Worm (Caenorhabditis elegans) whole organism, mixed stage, embryonic: ENCODE results near the gene T07F12.1.
A peak's percentile ranks its signal among the peaks of the same experiment; 100 is the strongest.

Experiments
- M03D4.4 ChIP-seq: sonication (generic microtip); optimal IDR thresholded peaks from 2 replicates; lab custom pipeline; 2017; ENCODE audit warnings: mild to moderate bottlenecking, missing genetic modification characterization, missing compliant biosample characterization
- bed-3 ChIP-seq: fragments of 200-800 bp; sonication (Bioruptor generic); optimal IDR thresholded peaks from 3 replicates; lab custom pipeline; 2018; ENCODE audit warnings: mild to moderate bottlenecking, missing genetic modification characterization, moderate library complexity, missing compliant biosample characterization
- blmp-1 ChIP-seq: fragments of 150-350 bp; optimal IDR thresholded peaks from 2 replicates; lab custom pipeline; 2014; ENCODE audit warnings: missing biosample characterization, missing genetic modification characterization
- ceh-43 ChIP-seq: fragments of 200-800 bp; sonication (Bioruptor generic); optimal IDR thresholded peaks from 2 replicates; lab custom pipeline; 2018; ENCODE audit warnings: mild to moderate bottlenecking, missing genetic modification characterization, moderate library complexity, missing compliant biosample characterization
- ceh-83 ChIP-seq: fragments of 200-800 bp; sonication (Bioruptor generic); optimal IDR thresholded peaks from 2 replicates; lab custom pipeline; 2018; ENCODE audit warnings: mild to moderate bottlenecking, missing genetic modification characterization, missing compliant biosample characterization
- ces-1 ChIP-seq: fragments of 150-350 bp; optimal IDR thresholded peaks from 2 replicates; lab custom pipeline; 2014; ENCODE audit warnings: missing biosample characterization, missing genetic modification reagents, missing genetic modification characterization
- cnd-1 ChIP-seq: fragments of 200-800 bp; sonication (Bioruptor generic); optimal IDR thresholded peaks from 2 replicates; lab custom pipeline; 2018; ENCODE audit warnings: mild to moderate bottlenecking, missing genetic modification characterization, missing compliant biosample characterization
- drap-1 ChIP-seq: fragments of 200-800 bp; sonication (Bioruptor generic); optimal IDR thresholded peaks from 3 replicates; lab custom pipeline; 2018; ENCODE audit warnings: mild to moderate bottlenecking, missing genetic modification characterization, missing compliant biosample characterization
- elt-1 ChIP-seq: sonication (generic microtip); optimal IDR thresholded peaks from 2 replicates; lab custom pipeline; 2017; ENCODE audit warnings: missing genetic modification characterization, mild to moderate bottlenecking, missing compliant biosample characterization, antibody characterized with exemption, moderate library complexity, borderline replicate concordance; ENCODE audit not compliant: insufficient read depth
- flh-1 ChIP-seq: fragments of 200-800 bp; sonication (Bioruptor generic); optimal IDR thresholded peaks from 2 replicates; lab custom pipeline; 2018; ENCODE audit warnings: mild to moderate bottlenecking, missing genetic modification characterization, moderate library complexity, missing compliant biosample characterization
- hlh-1 ChIP-seq: fragments of 150-350 bp; optimal IDR thresholded peaks from 2 replicates; lab custom pipeline; 2014; ENCODE audit warnings: missing biosample characterization, missing genetic modification reagents, missing genetic modification characterization
- lin-13 ChIP-seq: fragments of 150-350 bp; optimal IDR thresholded peaks from 2 replicates; lab custom pipeline; 2014; ENCODE audit warnings: missing biosample characterization, missing genetic modification characterization
- mab-5 ChIP-seq: fragments of 150-350 bp; optimal IDR thresholded peaks from 2 replicates; lab custom pipeline; 2014; ENCODE audit warnings: missing biosample characterization, missing genetic modification characterization
- mep-1 ChIP-seq: fragments of 150-350 bp; optimal IDR thresholded peaks from 2 replicates; lab custom pipeline; 2017; ENCODE audit warnings: missing biosample characterization, missing genetic modification reagents, missing genetic modification characterization, inconsistent platforms
- mls-2 ChIP-seq: sonication (generic microtip); optimal IDR thresholded peaks from 2 replicates; lab custom pipeline; 2016; ENCODE audit warnings: mild to moderate bottlenecking, missing genetic modification characterization, moderate library complexity, missing compliant biosample characterization
- nhr-12 ChIP-seq: fragments of 150-350 bp; optimal IDR thresholded peaks from 2 replicates; lab custom pipeline; 2014; ENCODE audit warnings: missing biosample characterization, missing genetic modification characterization
- nhr-2 ChIP-seq: fragments of 150-350 bp; optimal IDR thresholded peaks from 2 replicates; lab custom pipeline; 2014; ENCODE audit warnings: missing biosample characterization, missing genetic modification characterization
- nhr-237 ChIP-seq: fragments of 150-350 bp; optimal IDR thresholded peaks from 2 replicates; lab custom pipeline; 2014; ENCODE audit warnings: missing biosample characterization, missing genetic modification characterization
- pha-4 ChIP-seq: fragments of 150-350 bp; optimal IDR thresholded peaks from 2 replicates; lab custom pipeline; 2018; ENCODE audit warnings: missing biosample characterization, missing genetic modification reagents, missing genetic modification characterization
- sem-2 ChIP-seq: fragments of 200-800 bp; sonication (Bioruptor generic); optimal IDR thresholded peaks from 2 replicates; lab custom pipeline; 2018; ENCODE audit warnings: mild to moderate bottlenecking, missing genetic modification characterization, missing compliant biosample characterization
- unc-120 ChIP-seq: sonication (generic microtip); optimal IDR thresholded peaks from 2 replicates; lab custom pipeline; 2017; ENCODE audit warnings: missing genetic modification characterization, missing compliant biosample characterization; ENCODE audit not compliant: poor library complexity, severe bottlenecking
- unc-39 ChIP-seq: fragments of 150-350 bp; optimal IDR thresholded peaks from 2 replicates; lab custom pipeline; 2014; ENCODE audit warnings: missing biosample characterization, missing genetic modification characterization
- unc-62 ChIP-seq: fragments of 150-350 bp; optimal IDR thresholded peaks from 2 replicates; lab custom pipeline; 2014; ENCODE audit warnings: missing biosample characterization, missing genetic modification reagents, missing genetic modification characterization
- zip-8 ChIP-seq: fragments of 150-350 bp; optimal IDR thresholded peaks from 2 replicates; lab custom pipeline; 2014; ENCODE audit warnings: missing biosample characterization, missing genetic modification characterization
- ztf-11 ChIP-seq: fragments of 150-350 bp; optimal IDR thresholded peaks from 2 replicates; lab custom pipeline; 2014; ENCODE audit warnings: missing biosample characterization, missing genetic modification characterization

The T07F12.1 gene

DNA sequence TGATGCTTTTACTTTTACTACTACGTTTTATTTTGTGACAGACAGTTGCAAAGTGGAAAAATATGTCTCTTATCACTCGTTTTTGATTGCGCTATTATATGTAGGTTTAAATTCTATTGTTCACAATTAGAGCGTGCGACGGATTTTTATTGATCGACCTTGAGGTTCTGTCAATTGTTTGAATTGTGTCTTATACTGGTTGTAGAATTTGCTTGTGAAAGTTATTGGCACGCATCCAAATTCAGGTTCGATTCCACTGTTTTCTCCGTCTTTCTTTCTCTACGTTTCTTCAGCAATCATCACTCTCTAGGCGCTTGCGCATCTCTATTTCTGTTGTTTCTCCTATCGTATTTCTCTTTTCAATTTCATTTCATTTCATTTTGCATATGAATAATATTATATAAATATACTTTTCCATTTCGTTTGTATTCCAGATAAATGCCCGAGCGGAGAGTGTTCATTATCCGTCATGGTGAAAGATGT, at the start of gene T07F12.1:
Gene T07F12.1, plus strand, starts transcription at position 433 of the 483 bp plus-strand sequence.
- TF ChIP-seq pha-4 (peak; percentile 2), nhr-12 (no peak), blmp-1 (tag; lab: Kevin White, UChicago) (peak; percentile 92)
- TF ChIP-seq, all 35 proteins: peak for 2

ce11 chrX:4844765-4845164, 49.1 kb upstream of the T07F12.1 start:
- TF ChIP-seq ceh-83 (no peak), ztf-11 (tag; lab: Kevin White, UChicago) (no peak), cnd-1 (tag; lab: Kevin White, UChicago) (no peak), sem-2 (GFP tag; lab: Kevin White, UChicago) (no peak), drap-1 (GFP tag; lab: Kevin White, UChicago) (no peak), M03D4.4 (no peak), bed-3 (no peak), pha-4 (no peak), flh-1 (GFP tag; lab: Kevin White, UChicago) (no peak), mep-1 (tag; lab: Kevin White, UChicago) (no peak), nhr-237 (no peak), unc-39 (tag; lab: Kevin White, UChicago) (no peak), unc-120 (tag; lab: Kevin White, UChicago) (no peak), ceh-43 (no peak)

DNA sequence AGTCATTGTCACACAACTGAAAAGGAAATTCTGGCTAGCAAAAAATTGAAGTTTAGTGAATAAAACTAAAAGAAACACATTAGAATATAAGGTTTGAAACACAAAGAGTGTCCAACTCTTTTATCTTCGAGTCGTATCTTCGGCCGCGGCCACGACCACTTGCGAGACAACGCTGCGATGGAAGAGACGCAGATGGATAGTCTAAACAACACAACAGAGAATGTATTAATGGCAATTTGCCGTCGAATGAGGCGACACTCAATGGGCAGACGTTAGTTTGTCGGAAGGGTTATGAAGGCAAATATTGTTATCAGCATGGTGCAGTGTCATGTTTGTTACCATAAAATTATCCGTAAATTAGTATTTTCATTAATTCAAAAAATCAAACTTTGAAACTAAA, 40.8 kb upstream of the T07F12.1 start, which contains the start of gene F39C12.1:
Gene F39C12.1, minus strand, starts transcription at position 136 of the 400 bp plus-strand sequence.
- TF ChIP-seq elt-1 (tag; lab: Kevin White, UChicago) (peak; percentile 42), unc-39 (tag; lab: Kevin White, UChicago) (no peak), hlh-1 (tag; lab: Kevin White, UChicago) (peak; percentile 42)
- TF ChIP-seq, all 35 proteins: peak for 2

DNA sequence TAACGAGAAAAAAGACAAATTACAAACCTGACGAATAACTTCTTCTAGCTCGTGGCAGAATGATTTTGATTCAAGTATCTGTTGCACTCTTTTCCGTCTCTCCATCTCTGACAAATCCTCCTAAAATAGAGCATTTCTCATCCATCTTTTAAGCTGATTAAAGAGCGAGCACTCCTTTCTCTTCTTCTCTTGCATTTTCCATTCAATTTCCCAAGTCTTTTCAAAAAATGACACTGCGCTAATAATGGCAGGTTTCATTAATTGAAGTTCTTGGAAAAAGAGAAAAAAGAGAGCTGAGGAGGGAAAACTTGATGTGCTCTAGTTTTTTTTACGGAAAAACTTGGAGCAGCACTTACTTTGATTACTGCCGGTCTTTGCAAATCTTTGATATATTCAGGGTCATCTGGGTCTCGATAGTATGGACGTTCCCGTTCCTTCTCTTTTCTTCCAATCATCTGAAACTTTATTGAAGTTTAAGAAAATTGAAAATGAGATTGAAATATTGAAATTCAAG, 34.2 kb upstream of the T07F12.1 start, which contains the start of gene add-1:
Gene add-1, minus strand, starts transcription at position 464 of the 514 bp plus-strand sequence.
- no peak for TF ChIP-seq unc-62 (GFP tag; lab: Kevin White, UChicago)
- TF ChIP-seq nhr-2 = no peak
- peak; percentile 79 for TF ChIP-seq ces-1 (GFP tag; lab: Kevin White, UChicago)

- TF ChIP-seq ceh-43 (no peak), mls-2 (tag; lab: Kevin White, UChicago) (no peak), ztf-11 (tag; lab: Kevin White, UChicago) (no peak), M03D4.4 (no peak), nhr-2 (no peak), unc-39 (tag; lab: Kevin White, UChicago) (no peak), pha-4 (no peak), lin-13 (tag; lab: Kevin White, UChicago) (no peak)
Observed at ce11 chrX:4861413-4861812, 32.4 kb upstream of the T07F12.1 start.

DNA sequence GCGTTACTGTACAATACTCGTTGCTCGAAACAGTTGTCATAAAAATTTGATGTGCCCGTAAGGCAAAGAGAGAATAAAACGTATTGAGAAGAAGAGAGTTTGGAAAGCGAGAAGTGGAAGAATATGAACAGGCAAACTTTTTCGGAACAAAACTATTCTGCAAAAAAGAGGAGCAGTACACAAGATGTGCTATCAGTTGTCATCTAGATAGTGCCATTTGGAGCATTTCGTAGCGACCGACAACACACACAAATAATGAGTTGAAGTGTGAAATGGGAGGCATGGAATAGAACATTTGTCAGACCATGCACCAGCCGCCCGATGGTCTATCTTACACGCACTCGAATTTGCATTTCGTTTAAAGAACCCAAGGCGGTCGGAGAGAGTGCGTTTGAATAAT, 31.8 kb upstream of the T07F12.1 start:
- TF ChIP-seq pha-4 (no peak), zip-8 (tag; lab: Kevin White, UChicago) (no peak), ztf-11 (tag; lab: Kevin White, UChicago) (no peak)

DNA sequence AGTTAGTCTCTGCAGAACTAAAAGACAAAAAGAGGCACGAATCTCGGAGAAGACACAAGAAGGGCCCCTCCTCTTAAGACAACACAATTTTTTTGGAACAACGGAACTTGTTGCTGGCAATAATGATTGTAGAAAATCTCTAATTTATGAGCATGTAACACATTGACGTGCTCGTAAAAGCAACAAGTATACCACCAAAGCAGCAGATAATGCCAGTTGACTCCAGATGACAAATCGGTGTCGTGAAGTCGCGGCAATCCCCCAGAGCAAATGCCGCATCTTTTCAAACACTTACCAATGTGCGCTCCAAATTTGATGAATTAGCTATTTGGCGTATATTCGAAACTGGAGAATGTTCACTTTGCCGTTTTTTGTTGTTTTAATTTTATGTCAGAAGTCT, 29.6 kb upstream of the T07F12.1 start:
- TF ChIP-seq bed-3 (no peak), unc-62 (GFP tag; lab: Kevin White, UChicago) (no peak), ces-1 (GFP tag; lab: Kevin White, UChicago) (no peak), nhr-12 (no peak), lin-13 (tag; lab: Kevin White, UChicago) (no peak), elt-1 (tag; lab: Kevin White, UChicago) (no peak), pha-4 (no peak), ztf-11 (tag; lab: Kevin White, UChicago) (no peak), mab-5 (tag; lab: Kevin White, UChicago) (no peak), mep-1 (tag; lab: Kevin White, UChicago) (no peak), ceh-83 (no peak), nhr-237 (no peak)
